Fruit fly (Drosophila melanogaster) whole organism, embryonic: Measurements from ENCODE around the gene Mks1.

Experiments used
- Abd-B ChIP-seq: fragments of 200-800 bp; sonication (Bioruptor generic); optimal IDR thresholded peaks from 2 replicates; lab custom pipeline; 2018; ENCODE audit warnings: missing biosample characterization, mild to moderate bottlenecking, missing genetic modification characterization, moderate library complexity
- Ada2b ChIP-seq: fragments of 200-800 bp; sonication (Bioruptor generic); IDR thresholded peaks from 2 replicates; pipeline ENCODE4 v1.3.6; 2022; ENCODE audit warnings: missing biosample characterization, missing genetic modification characterization
- B-H1 ChIP-seq: fragments of 200-800 bp; sonication (Bioruptor generic); IDR thresholded peaks from 3 replicates; pipeline ENCODE4 v1.3.6; 2022; ENCODE audit warnings: missing biosample characterization, missing genetic modification characterization
- BEAF-32 ChIP-seq: fragments of 200-800 bp; sonication (Bioruptor generic); optimal IDR thresholded peaks from 3 replicates; lab custom pipeline; 2017; ENCODE audit warnings: missing biosample characterization, missing genetic modification characterization, mild to moderate bottlenecking, moderate library complexity, missing genetic modification reagents
- Bdp1 ChIP-seq: fragments of 200-800 bp; sonication (Bioruptor generic); optimal IDR thresholded peaks from 3 replicates; lab custom pipeline; 2016; ENCODE audit warnings: missing biosample characterization, missing genetic modification characterization
- CG11247 ChIP-seq: fragments of 200-800 bp; sonication (Bioruptor generic); IDR thresholded peaks from 2 replicates; pipeline ENCODE4 v1.3.6; 2022; ENCODE audit warnings: missing biosample characterization, missing genetic modification characterization
- CG11560 ChIP-seq: fragments of 200-800 bp; sonication (Bioruptor generic); IDR thresholded peaks from 3 replicates; pipeline ENCODE4 v1.3.6; 2022; ENCODE audit warnings: missing biosample characterization, missing genetic modification characterization
- CG11695 ChIP-seq: fragments of 200-800 bp; sonication (Bioruptor generic); IDR thresholded peaks from 3 replicates; pipeline ENCODE4 v1.3.6; 2022; ENCODE audit warnings: missing biosample characterization, missing genetic modification characterization
- CG12659 ChIP-seq: fragments of 200-800 bp; sonication (Bioruptor generic); optimal IDR thresholded peaks from 3 replicates; lab custom pipeline; 2017; ENCODE audit warnings: mild to moderate bottlenecking, missing biosample characterization, missing genetic modification reagents, missing genetic modification characterization
- CG12942 ChIP-seq: fragments of 200-800 bp; sonication (Bioruptor generic); optimal IDR thresholded peaks from 3 replicates; lab custom pipeline; 2016; ENCODE audit warnings: missing biosample characterization, missing genetic modification characterization
- CG13296 ChIP-seq: fragments of 200-800 bp; sonication (Bioruptor generic); optimal IDR thresholded peaks from 3 replicates; lab custom pipeline; 2018; ENCODE audit warnings: missing biosample characterization, mild to moderate bottlenecking, missing genetic modification characterization
- CG15601 ChIP-seq: fragments of 200-800 bp; sonication (Bioruptor generic); optimal IDR thresholded peaks from 3 replicates; lab custom pipeline; 2019; ENCODE audit warnings: missing biosample characterization, mild to moderate bottlenecking, missing genetic modification characterization, moderate library complexity
- CG1602 ChIP-seq: fragments of 200-800 bp; sonication (Bioruptor generic); optimal IDR thresholded peaks from 3 replicates; lab custom pipeline; 2016; ENCODE audit warnings: missing biosample characterization, missing genetic modification characterization
- CG16779 ChIP-seq: fragments of 200-800 bp; sonication (Bioruptor generic); IDR thresholded peaks from 2 replicates; pipeline ENCODE4 v1.3.6; 2022; ENCODE audit warnings: missing biosample characterization, missing genetic modification characterization
- CG17328 ChIP-seq: fragments of 200-800 bp; sonication (Bioruptor generic); IDR thresholded peaks from 2 replicates; pipeline ENCODE4 v1.3.6; 2022; ENCODE audit warnings: missing biosample characterization, missing genetic modification characterization
- CG17359 ChIP-seq: fragments of 200-800 bp; sonication (Bioruptor generic); optimal IDR thresholded peaks from 3 replicates; lab custom pipeline; 2018; ENCODE audit warnings: missing biosample characterization, mild to moderate bottlenecking, missing genetic modification characterization, moderate library complexity
- CG2678 ChIP-seq: fragments of 200-800 bp; sonication (Bioruptor generic); optimal IDR thresholded peaks from 3 replicates; lab custom pipeline; 2019; ENCODE audit warnings: missing biosample characterization, mild to moderate bottlenecking, missing genetic modification characterization, moderate library complexity
- CG30020 ChIP-seq: fragments of 200-800 bp; optimal IDR thresholded peaks from 2 replicates; lab custom pipeline; 2019; ENCODE audit warnings: missing biosample characterization, mild to moderate bottlenecking, missing genetic modification characterization, moderate library complexity
- CG31441 ChIP-seq: fragments of 200-800 bp; sonication (Bioruptor generic); IDR thresholded peaks from 2 replicates; pipeline ENCODE4 v1.3.6; 2022; ENCODE audit warnings: missing biosample characterization, missing genetic modification characterization
- CG3847 ChIP-seq: fragments of 200-800 bp; sonication (Bioruptor generic); IDR thresholded peaks from 2 replicates; pipeline ENCODE4 v1.3.6; 2022; ENCODE audit warnings: missing biosample characterization, missing genetic modification characterization
- CG43689 ChIP-seq: fragments of 200-800 bp; sonication (Bioruptor generic); IDR thresholded peaks from 2 replicates; pipeline ENCODE4 v1.3.6; 2022; ENCODE audit warnings: missing biosample characterization, missing genetic modification characterization
- CG6683 ChIP-seq: fragments of 200-800 bp; sonication (Bioruptor generic); optimal IDR thresholded peaks from 2 replicates; lab custom pipeline; 2017; ENCODE audit warnings: missing biosample characterization, mild to moderate bottlenecking, missing genetic modification characterization, missing genetic modification reagents
- CG7357 ChIP-seq: fragments of 200-800 bp; sonication (Bioruptor generic); IDR thresholded peaks from 3 replicates; pipeline ENCODE4 v1.3.6; 2022; ENCODE audit warnings: missing biosample characterization, missing genetic modification characterization
- CG7839 ChIP-seq: fragments of 200-800 bp; sonication (Bioruptor generic); optimal IDR thresholded peaks from 3 replicates; lab custom pipeline; 2018; ENCODE audit warnings: missing biosample characterization, mild to moderate bottlenecking, missing genetic modification characterization, moderate library complexity
- CG7928 ChIP-seq: fragments of 200-800 bp; sonication (Bioruptor generic); optimal IDR thresholded peaks from 2 replicates; lab custom pipeline; 2017; ENCODE audit warnings: missing biosample characterization, mild to moderate bottlenecking, missing genetic modification characterization
- CG8388 ChIP-seq: fragments of 200-800 bp; sonication (Bioruptor generic); optimal IDR thresholded peaks from 2 replicates; lab custom pipeline; 2019; ENCODE audit warnings: missing biosample characterization, mild to moderate bottlenecking, missing genetic modification characterization, moderate library complexity
- CG9215 ChIP-seq: fragments of 200-800 bp; sonication (Bioruptor generic); IDR thresholded peaks from 2 replicates; pipeline ENCODE4 v1.3.6; 2022; ENCODE audit warnings: missing biosample characterization, missing genetic modification characterization
- D19A ChIP-seq: fragments of 200-800 bp; optimal IDR thresholded peaks from 3 replicates; lab custom pipeline; 2019; ENCODE audit warnings: missing biosample characterization, mild to moderate bottlenecking, missing genetic modification characterization, moderate library complexity
- Hr51 ChIP-seq, 2 experiments: fragments of 200-800 bp; sonication (Bioruptor generic); optimal IDR thresholded peaks; 2 replicates in 1 of 2; 3 replicates in 1 of 2; lab custom pipeline; 2016 to 2018; ENCODE audit warnings: missing biosample characterization in 2 of 2, missing genetic modification characterization in 2 of 2, mild to moderate bottlenecking in 1 of 2, moderate library complexity in 1 of 2
- NfI ChIP-seq: fragments of 200-800 bp; sonication (Bioruptor generic); optimal IDR thresholded peaks from 3 replicates; lab custom pipeline; 2018; ENCODE audit warnings: missing biosample characterization, mild to moderate bottlenecking, missing genetic modification characterization, moderate library complexity
- Rx ChIP-seq: fragments of 200-800 bp; sonication (Bioruptor generic); IDR thresholded peaks from 2 replicates; pipeline ENCODE4 v1.3.6; 2022; ENCODE audit warnings: missing biosample characterization, missing genetic modification characterization
- Taf1 ChIP-seq: fragments of 200-800 bp; sonication (Bioruptor generic); IDR thresholded peaks from 2 replicates; pipeline ENCODE4 v1.3.6; 2022; ENCODE audit warnings: missing biosample characterization, missing genetic modification characterization
- Trl ChIP-seq, 3 experiments: fragments of >200 bp in 2 of 3; fragments of 200-800 bp in 1 of 3; sonication (Bioruptor generic) in 1 of 3; optimal IDR thresholded peaks; 2 replicates in 1 of 3; 3 replicates in 2 of 3; lab custom pipeline; 2016 to 2017; ENCODE audit warnings: missing biosample characterization in 1 of 3, missing genetic modification characterization in 1 of 3
- Xrp1 ChIP-seq: fragments of 200-800 bp; sonication (Bioruptor generic); IDR thresholded peaks from 2 replicates; pipeline ENCODE4 v1.3.6; 2022; ENCODE audit warnings: missing biosample characterization, missing genetic modification characterization
- ci ChIP-seq: fragments of 200-800 bp; sonication (Bioruptor generic); IDR thresholded peaks from 3 replicates; pipeline ENCODE4 v1.3.6; 2022; ENCODE audit warnings: missing biosample characterization, missing genetic modification characterization
- danr ChIP-seq: fragments of 200-800 bp; sonication (Bioruptor generic); IDR thresholded peaks from 2 replicates; pipeline ENCODE4 v1.3.6; 2022; ENCODE audit warnings: missing biosample characterization, missing genetic modification characterization
- dpn ChIP-seq, 2 experiments: fragments of 200-800 bp; sonication (Bioruptor generic); optimal IDR thresholded peaks; 3 replicates each; lab custom pipeline; 2016; ENCODE audit warnings: missing biosample characterization in 2 of 2, missing genetic modification characterization in 2 of 2
- eyg ChIP-seq: fragments of 200-800 bp; sonication (Bioruptor generic); optimal IDR thresholded peaks from 3 replicates; lab custom pipeline; 2016; ENCODE audit warnings: missing biosample characterization, missing genetic modification characterization
- gcm ChIP-seq: fragments of 200-800 bp; sonication (Bioruptor generic); optimal IDR thresholded peaks from 2 replicates; lab custom pipeline; 2019; ENCODE audit warnings: missing biosample characterization, mild to moderate bottlenecking, missing genetic modification characterization, moderate library complexity
- hkb ChIP-seq, 2 experiments: fragments of 200-800 bp in 1 of 2; fragments of >200 bp in 1 of 2; sonication (Bioruptor generic) in 1 of 2; IDR thresholded peaks in 1 of 2; optimal IDR thresholded peaks in 1 of 2; 2 replicates each; pipeline versions ENCODE4 v1.3.6 to Lab custom; 2017 to 2022; ENCODE audit warnings: missing biosample characterization in 1 of 2, missing genetic modification characterization in 1 of 2
- hth ChIP-seq: fragments of >200 bp; optimal IDR thresholded peaks from 2 replicates; lab custom pipeline; 2017; ENCODE audit warnings: inconsistent platforms
- kay ChIP-seq: fragments of 200-800 bp; sonication (Bioruptor generic); optimal IDR thresholded peaks from 2 replicates; lab custom pipeline; 2016; ENCODE audit warnings: missing biosample characterization, missing genetic modification characterization
- lmd ChIP-seq: fragments of 200-800 bp; sonication (Bioruptor generic); IDR thresholded peaks from 2 replicates; pipeline ENCODE4 v1.3.6; 2022; ENCODE audit warnings: missing biosample characterization, missing genetic modification characterization
- mam ChIP-seq: fragments of 200-800 bp; sonication (Bioruptor generic); optimal IDR thresholded peaks from 3 replicates; lab custom pipeline; 2016; ENCODE audit warnings: missing biosample characterization, missing genetic modification characterization
- schlank ChIP-seq: fragments of 200-800 bp; sonication (Bioruptor generic); optimal IDR thresholded peaks from 2 replicates; lab custom pipeline; 2018; ENCODE audit warnings: missing biosample characterization, mild to moderate bottlenecking, missing genetic modification characterization
- sqz ChIP-seq: fragments of 200-800 bp; sonication (Bioruptor generic); optimal IDR thresholded peaks from 3 replicates; lab custom pipeline; 2018; ENCODE audit warnings: missing biosample characterization, mild to moderate bottlenecking, missing genetic modification characterization
- tio ChIP-seq: fragments of 200-800 bp; sonication (Bioruptor generic); optimal IDR thresholded peaks from 2 replicates; lab custom pipeline; 2017; ENCODE audit warnings: missing biosample characterization, missing genetic modification characterization, inconsistent platforms
- zfh1 ChIP-seq: fragments of 200-800 bp; sonication (Bioruptor generic); IDR thresholded peaks from 3 replicates; pipeline ENCODE4 v1.3.6; 2022; ENCODE audit warnings: missing biosample characterization, missing genetic modification characterization

Gene Mks1

dm6 chrX:12470187-12470931 lies 26.0 kb downstream of the Mks1 start (continued):
- TF ChIP-seq BEAF-32 (GFP tag; lab: Kevin White, UChicago): no peak
- TF ChIP-seq hkb (optimal IDR thresholded peaks at IDR 0.05; lab: Kevin White, UChicago): no peak
- TF ChIP-seq hkb (GFP tag; IDR thresholded peaks at IDR 0.05; lab: Robert Waterston, UW): peak; percentile 63
- peak; percentile 71 for TF ChIP-seq NfI
- TF ChIP-seq CG16779: no peak
- TF ChIP-seq Hr51 (GFP tag; optimal IDR thresholded peaks at IDR 0.05; lab: Kevin White, UChicago): peak in 1 of 2 experiments; percentile 65
- TF ChIP-seq Xrp1 (GFP tag; lab: Robert Waterston, UW): peak; percentile 69
- TF ChIP-seq Taf1 (GFP tag; lab: Robert Waterston, UW): peak; percentile 30; the same call in 1 of the 2 replicates
- TF ChIP-seq CG12942 (GFP tag; lab: Kevin White, UChicago): peak; percentile 6
- TF ChIP-seq Abd-B (GFP tag; lab: Kevin White, UChicago): peak; percentile 21
- TF ChIP-seq CG7357 (GFP tag; lab: Robert Waterston, UW): 0 out of 3 replicates have a peak, but pooled peaks have one; percentile 13
- peak; percentile 68 for TF ChIP-seq ci (GFP tag; lab: Robert Waterston, UW)
- peak; percentile 29 for TF ChIP-seq tio (GFP tag; lab: Kevin White, UChicago)
- TF ChIP-seq CG17359: peak; percentile 59
- peak; percentile 65; the same call in 2 of the 3 replicates for TF ChIP-seq zfh1
- no peak for TF ChIP-seq eyg (GFP tag; lab: Kevin White, UChicago)
- no peak for TF ChIP-seq kay (GFP tag; lab: Kevin White, UChicago)
- peak; percentile 21 for TF ChIP-seq CG15601 (tag; lab: Kevin White, UChicago)
- peak; percentile 48 for TF ChIP-seq schlank (tag; lab: Kevin White, UChicago)
- TF ChIP-seq CG2678: peak; percentile 83
- TF ChIP-seq CG31441: 0 out of 2 replicates have a peak, but pooled peaks have one; percentile 31
- peak in 1 of 2 experiments; percentile 49 for TF ChIP-seq dpn (GFP tag; optimal IDR thresholded peaks at IDR 0.05; lab: Kevin White, UChicago)
- peak; percentile 72 for TF ChIP-seq CG9215 (GFP tag; lab: Robert Waterston, UW)
- peak; percentile 64 for TF ChIP-seq CG11695 (GFP tag; lab: Robert Waterston, UW)
- peak; percentile 60; the same call in 1 of the 2 replicates for TF ChIP-seq CG11247 (GFP tag; lab: Robert Waterston, UW)
- no peak for TF ChIP-seq gcm (GFP tag; lab: Kevin White, UChicago)
- TF ChIP-seq CG1602 (GFP tag; lab: Kevin White, UChicago): peak; percentile 2
- peak; percentile 11 for TF ChIP-seq mam
- peak; percentile 14 for TF ChIP-seq CG7928 (GFP tag; lab: Kevin White, UChicago)
- peak; percentile 59 for TF ChIP-seq Rx
- peak; percentile 24 for TF ChIP-seq CG6683 (GFP tag; lab: Kevin White, UChicago)
- 0 out of 2 replicates have a peak, but pooled peaks have one; percentile 40 for TF ChIP-seq danr (GFP tag; lab: Robert Waterston, UW)
- peak; percentile 60 for TF ChIP-seq CG13296 (GFP tag; lab: Kevin White, UChicago)
- peak; percentile 12; the same call in 1 of the 3 replicates for TF ChIP-seq B-H1 (GFP tag; lab: Robert Waterston, UW)
- peak; percentile 72 for TF ChIP-seq lmd (GFP tag; lab: Robert Waterston, UW)
- peak; percentile 36; the same call in 1 of the 2 replicates for TF ChIP-seq CG17328
- TF ChIP-seq CG11560 (tag; lab: Robert Waterston, UW): peak; percentile 33; the same call in 1 of the 3 replicates
- peak; percentile 28 for TF ChIP-seq D19A (tag; lab: Kevin White, UChicago)
- no peak for TF ChIP-seq CG30020
- no peak for TF ChIP-seq hth (lab: Kevin White, UChicago)
- 0 out of 2 replicates have a peak, but pooled peaks have one; percentile 31 for TF ChIP-seq CG43689
- peak; percentile 72 for TF ChIP-seq CG7839 (tag; lab: Kevin White, UChicago)
- no peak for TF ChIP-seq Bdp1 (GFP tag; lab: Kevin White, UChicago)
- TF ChIP-seq CG8388 (GFP tag; lab: Kevin White, UChicago): peak; percentile 29
- TF ChIP-seq CG3847 (GFP tag; lab: Robert Waterston, UW): peak; percentile 74
- TF ChIP-seq Ada2b (GFP tag; lab: Robert Waterston, UW): peak; percentile 59; the same call in 1 of the 2 replicates
- peak; percentile 58 for TF ChIP-seq CG12659 (GFP tag; lab: Kevin White, UChicago)
- peak; percentile 60 for TF ChIP-seq sqz
- TF ChIP-seq Trl (optimal IDR thresholded peaks at IDR 0.05; lab: Kevin White, UChicago): peak; percentile 86 to 97
- TF ChIP-seq Trl (GFP tag; optimal IDR thresholded peaks at IDR 0.05; lab: Kevin White, UChicago): no peak
